Worm (Caenorhabditis elegans) whole organism, L2 larva: ENCODE data around the gene col-12.

ENCODE experiments used
- C34F6.9 ChIP-seq: fragments of 150-350 bp; optimal IDR thresholded peaks from 2 replicates; lab custom pipeline; 2014; ENCODE audit warnings: missing biosample characterization, missing genetic modification characterization
- F13H6.1 ChIP-seq: sonication (generic microtip); optimal IDR thresholded peaks from 2 replicates; lab custom pipeline; 2016; ENCODE audit warnings: missing genetic modification characterization, missing compliant biosample characterization
- Y55F3AM.14 ChIP-seq: fragments of 200-800 bp; sonication (Bioruptor generic); optimal IDR thresholded peaks from 2 replicates; lab custom pipeline; 2018; ENCODE audit warnings: mild to moderate bottlenecking, missing genetic modification characterization, missing compliant biosample characterization
- alr-1 ChIP-seq: fragments of 150-350 bp; optimal IDR thresholded peaks from 2 replicates; lab custom pipeline; 2014; ENCODE audit warnings: missing biosample characterization, missing genetic modification characterization
- aly-2 ChIP-seq: fragments of 150-350 bp; optimal IDR thresholded peaks from 2 replicates; lab custom pipeline; 2014; ENCODE audit warnings: missing biosample characterization, missing genetic modification characterization
- blmp-1 ChIP-seq: sonication (generic microtip); optimal IDR thresholded peaks from 2 replicates; lab custom pipeline; 2017; ENCODE audit warnings: missing genetic modification characterization, mild to moderate bottlenecking, missing compliant biosample characterization, antibody characterized with exemption, moderate library complexity; ENCODE audit not compliant: insufficient read depth
- ceh-82 ChIP-seq: fragments of 150-350 bp; optimal IDR thresholded peaks from 2 replicates; lab custom pipeline; 2014; ENCODE audit warnings: missing biosample characterization, missing genetic modification characterization
- crh-2 ChIP-seq: sonication (generic microtip); optimal IDR thresholded peaks from 2 replicates; lab custom pipeline; 2017; ENCODE audit warnings: missing biosample characterization, missing genetic modification characterization
- dmd-4 ChIP-seq: sonication (generic microtip); optimal IDR thresholded peaks from 2 replicates; lab custom pipeline; 2017; ENCODE audit warnings: missing biosample characterization, missing genetic modification characterization
- egl-27 ChIP-seq: sonication (generic microtip); optimal IDR thresholded peaks from 3 replicates; lab custom pipeline; 2017; ENCODE audit warnings: missing biosample characterization, missing genetic modification reagents, missing genetic modification characterization
- elt-1 ChIP-seq: fragments of 150-350 bp; optimal IDR thresholded peaks from 2 replicates; lab custom pipeline; 2014; ENCODE audit warnings: missing biosample characterization, missing genetic modification characterization
- fos-1 ChIP-seq: fragments of 150-350 bp; optimal IDR thresholded peaks from 2 replicates; lab custom pipeline; 2014; ENCODE audit warnings: missing biosample characterization, missing genetic modification characterization
- gmeb-1 ChIP-seq: fragments of 150-350 bp; optimal IDR thresholded peaks from 2 replicates; lab custom pipeline; 2014; ENCODE audit warnings: missing biosample characterization, missing genetic modification characterization
- lin-11 ChIP-seq: fragments of 150-350 bp; sonication (generic microtip); optimal IDR thresholded peaks from 2 replicates; lab custom pipeline; 2014; ENCODE audit warnings: missing biosample characterization, missing genetic modification characterization, inconsistent platforms, mixed read lengths
- lin-13 ChIP-seq: fragments of 150-350 bp; optimal IDR thresholded peaks from 2 replicates; lab custom pipeline; 2014; ENCODE audit warnings: missing biosample characterization, missing genetic modification reagents, missing genetic modification characterization
- lin-39 ChIP-seq: fragments of 150-350 bp; optimal IDR thresholded peaks from 2 replicates; lab custom pipeline; 2014; ENCODE audit warnings: missing biosample characterization, missing genetic modification reagents, missing genetic modification characterization
- mab-5 ChIP-seq: fragments of 150-350 bp; optimal IDR thresholded peaks from 2 replicates; lab custom pipeline; 2014; ENCODE audit warnings: missing biosample characterization, missing genetic modification characterization
- mbf-1 ChIP-seq: sonication (generic microtip); optimal IDR thresholded peaks from 2 replicates; lab custom pipeline; 2017; ENCODE audit warnings: missing biosample characterization, missing genetic modification characterization
- nhr-10 ChIP-seq: sonication (generic microtip); optimal IDR thresholded peaks from 2 replicates; lab custom pipeline; 2017; ENCODE audit warnings: missing biosample characterization, missing genetic modification characterization
- nhr-129 ChIP-seq: fragments of 150-350 bp; optimal IDR thresholded peaks from 2 replicates; lab custom pipeline; 2014; ENCODE audit warnings: missing biosample characterization, missing genetic modification characterization
- nhr-21 ChIP-seq: fragments of 150-350 bp; optimal IDR thresholded peaks from 2 replicates; lab custom pipeline; 2014; ENCODE audit warnings: missing biosample characterization, missing genetic modification characterization
- nhr-23 ChIP-seq: fragments of 150-350 bp; optimal IDR thresholded peaks from 2 replicates; lab custom pipeline; 2014; ENCODE audit warnings: missing biosample characterization, missing genetic modification reagents, missing genetic modification characterization
- nhr-237 ChIP-seq: fragments of 150-350 bp; optimal IDR thresholded peaks from 2 replicates; lab custom pipeline; 2014; ENCODE audit warnings: missing biosample characterization, missing genetic modification characterization
- nhr-6 ChIP-seq: fragments of 150-350 bp; optimal IDR thresholded peaks from 2 replicates; lab custom pipeline; 2014; ENCODE audit warnings: missing biosample characterization, missing genetic modification characterization
- sem-4 ChIP-seq: fragments of 150-350 bp; optimal IDR thresholded peaks from 2 replicates; lab custom pipeline; 2014; ENCODE audit warnings: missing biosample characterization, missing genetic modification reagents, missing genetic modification characterization
- skn-1 ChIP-seq: sonication (generic microtip); optimal IDR thresholded peaks from 2 replicates; lab custom pipeline; 2017; ENCODE audit warnings: missing biosample characterization, missing genetic modification characterization
- sma-9 ChIP-seq, 2 experiments: fragments of 150-350 bp in 1 of 2; sonication (generic microtip) in 1 of 2; optimal IDR thresholded peaks; 2 replicates each; lab custom pipeline; 2014 to 2016; ENCODE audit warnings: missing genetic modification characterization in 2 of 2, mild to moderate bottlenecking in 1 of 2, missing biosample characterization in 1 of 2, missing compliant biosample characterization in 1 of 2, missing genetic modification reagents in 1 of 2, moderate library complexity in 1 of 2
- snpc-4 ChIP-seq: fragments of 150-350 bp; optimal IDR thresholded peaks from 2 replicates; lab custom pipeline; 2014; ENCODE audit warnings: missing biosample characterization, missing genetic modification characterization
- unc-39 ChIP-seq: fragments of 150-350 bp; optimal IDR thresholded peaks from 2 replicates; lab custom pipeline; 2014; ENCODE audit warnings: missing biosample characterization, missing genetic modification characterization
- unc-55 ChIP-seq: fragments of 150-350 bp; sonication (generic microtip); optimal IDR thresholded peaks from 3 replicates; lab custom pipeline; 2014; ENCODE audit warnings: missing biosample characterization, missing genetic modification reagents, missing genetic modification characterization
- unc-62 ChIP-seq: fragments of 150-350 bp; optimal IDR thresholded peaks from 2 replicates; lab custom pipeline; 2014; ENCODE audit warnings: missing biosample characterization, missing genetic modification reagents, missing genetic modification characterization
- ztf-1 ChIP-seq: fragments of 200-800 bp; sonication (Bioruptor generic); conservative IDR thresholded peaks from 2 replicates; pipeline ENCODE4 v1.3.6; 2022; ENCODE audit warnings: missing genetic modification characterization, missing compliant biosample characterization
- ztf-11 ChIP-seq: sonication (generic microtip); optimal IDR thresholded peaks from 2 replicates; lab custom pipeline; 2017; ENCODE audit warnings: missing biosample characterization, missing genetic modification characterization
- ztf-4 ChIP-seq: fragments of 150-350 bp; optimal IDR thresholded peaks from 2 replicates; lab custom pipeline; 2014; ENCODE audit warnings: missing biosample characterization, missing genetic modification characterization

Gene col-12

ce11 chrV:10421802-10422201 lies 3.2 kb downstream of the col-12 start, which contains the start of gene col-13:
TSS of gene col-13 (minus strand) at chrV:10421902.
- no peak for TF ChIP-seq sma-9 (GFP tag; optimal IDR thresholded peaks at IDR 0.05; lab: Kevin White, UChicago)
- TF ChIP-seq sma-9 (tag; optimal IDR thresholded peaks at IDR 0.05; lab: Kevin White, UChicago) = no peak
- no peak for TF ChIP-seq lin-11 (tag; lab: Kevin White, UChicago)
- no peak for TF ChIP-seq mab-5 (tag; lab: Kevin White, UChicago)
- TF ChIP-seq crh-2 = no peak
- no peak for TF ChIP-seq lin-13 (GFP tag; lab: Kevin White, UChicago)
- no peak for TF ChIP-seq fos-1 (tag; lab: Kevin White, UChicago)
- no peak for TF ChIP-seq nhr-10 (tag; lab: Kevin White, UChicago)
- TF ChIP-seq ztf-11 = no peak
- TF ChIP-seq unc-39 = no peak
- TF ChIP-seq snpc-4 (tag; lab: Kevin White, UChicago) = no peak

- TF ChIP-seq nhr-10 (tag; lab: Kevin White, UChicago) (no peak), egl-27 (no peak), mab-5 (tag; lab: Kevin White, UChicago) (no peak), unc-39 (no peak), mbf-1 (no peak), ztf-4 (tag; lab: Kevin White, UChicago) (no peak), nhr-23 (tag; lab: Kevin White, UChicago) (no peak), nhr-6 (tag; lab: Kevin White, UChicago) (no peak), lin-39 (tag; lab: Kevin White, UChicago) (no peak), alr-1 (tag; lab: Kevin White, UChicago) (no peak), nhr-237 (no peak), fos-1 (tag; lab: Kevin White, UChicago) (no peak), C34F6.9 (no peak), snpc-4 (tag; lab: Kevin White, UChicago) (no peak), skn-1 (tag; lab: Kevin White, UChicago) (no peak), lin-13 (GFP tag; lab: Kevin White, UChicago) (no peak), nhr-21 (tag; lab: Kevin White, UChicago) (no peak), unc-62 (GFP tag; lab: Kevin White, UChicago) (no peak), ceh-82 (tag; lab: Kevin White, UChicago) (no peak), gmeb-1 (no peak)
Measured at ce11 chrV:10418961-10419360, 6.0 kb downstream of the col-12 start, which contains the start of gene F15H10.5. TSS of gene F15H10.5 (minus strand) at chrV:10419061.

DNA sequence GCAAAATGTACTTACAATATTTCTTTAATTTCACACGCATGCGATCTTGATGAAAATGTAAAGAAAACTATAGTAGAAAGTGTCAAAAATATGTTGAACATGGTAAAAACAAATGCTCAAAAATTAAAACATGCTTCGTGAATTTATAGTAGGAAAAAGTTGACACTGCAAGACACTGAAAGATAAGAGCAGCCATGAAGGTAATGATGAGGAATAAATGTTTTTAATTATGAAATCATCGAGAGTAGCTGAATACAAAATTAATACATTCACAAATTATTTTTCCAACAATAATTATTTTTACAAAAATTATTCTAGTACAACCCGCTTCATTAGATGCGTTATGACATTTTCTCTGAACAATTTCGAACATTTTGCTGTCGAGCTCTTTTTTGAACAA lies 8.1 kb downstream of the col-12 start, which contains the start of gene F15H10.10:
TSS of gene F15H10.10 (minus strand) at position 101 of the 400 bp plus-strand sequence.
- TF ChIP-seq F13H6.1 (tag; lab: Kevin White, UChicago) (no peak), dmd-4 (tag; lab: Kevin White, UChicago) (no peak)
- TF ChIP-seq, all 48 proteins: peak for 0

ce11 chrV:10414610-10415009 lies 10.4 kb downstream of the col-12 start, which contains the start of gene F15H10.9:
TSS of gene F15H10.9 (minus strand) at chrV:10414710.
- TF ChIP-seq sma-9 (GFP tag; optimal IDR thresholded peaks at IDR 0.05; lab: Kevin White, UChicago) (no peak), sma-9 (tag; optimal IDR thresholded peaks at IDR 0.05; lab: Kevin White, UChicago) (no peak), mab-5 (tag; lab: Kevin White, UChicago) (no peak), mbf-1 (no peak), nhr-10 (tag; lab: Kevin White, UChicago) (no peak), aly-2 (tag; lab: Kevin White, UChicago) (no peak), elt-1 (tag; lab: Kevin White, UChicago) (no peak), unc-62 (GFP tag; lab: Kevin White, UChicago) (no peak), ztf-1 (GFP tag; lab: Robert Waterston, UW) (no peak)

ce11 chrV:10410030-10410713 lies 14.8 kb downstream of the col-12 start, which contains the start of gene F15H10.12:
TSS of gene F15H10.12 (minus strand) at chrV:10410080.
- TF ChIP-seq nhr-129 = no peak
- no peak for TF ChIP-seq F13H6.1 (tag; lab: Kevin White, UChicago)
- no peak for TF ChIP-seq egl-27

- TF ChIP-seq snpc-4 (tag; lab: Kevin White, UChicago) = no peak
- no peak for TF ChIP-seq lin-39 (tag; lab: Kevin White, UChicago)
- TF ChIP-seq nhr-129 = no peak
- TF ChIP-seq crh-2 = no peak
- TF ChIP-seq nhr-10 (tag; lab: Kevin White, UChicago) = no peak
- TF ChIP-seq sma-9 (GFP tag; optimal IDR thresholded peaks at IDR 0.05; lab: Kevin White, UChicago) = no peak
- no peak for TF ChIP-seq sma-9 (tag; optimal IDR thresholded peaks at IDR 0.05; lab: Kevin White, UChicago)
- TF ChIP-seq unc-39 = no peak
- no peak for TF ChIP-seq nhr-6 (tag; lab: Kevin White, UChicago)
- TF ChIP-seq unc-55 (GFP tag; lab: Kevin White, UChicago) = no peak
- TF ChIP-seq F13H6.1 (tag; lab: Kevin White, UChicago) = no peak
- no peak for TF ChIP-seq Y55F3AM.14
- no peak for TF ChIP-seq sem-4 (tag; lab: Kevin White, UChicago)
- no peak for TF ChIP-seq blmp-1 (tag; lab: Kevin White, UChicago)
- TF ChIP-seq ztf-11 = no peak
- TF ChIP-seq gmeb-1 = no peak
- TF ChIP-seq alr-1 (tag; lab: Kevin White, UChicago) = no peak
- no peak for TF ChIP-seq nhr-21 (tag; lab: Kevin White, UChicago)
- TF ChIP-seq C34F6.9 = no peak
Measured at ce11 chrV:10406313-10406712, 18.7 kb downstream of the col-12 start, which contains the start of gene F15H10.7. TSS of gene F15H10.7 (minus strand) at chrV:10406413.
